Comparison of ENCODE assay signal across 1 fruit fly cellular context in genomic region chr3L:9429665-9430607, dm6.
TF ChIP-seq lines count a peak whose summit lies in the region.

RpS17 (minus strand) TSS chr3L:9429821.
MTF-1 (plus strand) TSS chr3L:9430312.

TF ChIP-seq in whole organism, embryonic, 481 proteins besides CTCF, POLR2A, EP300 and RAD21 (continued from another document):
- peak; percentile 33; the same call in 1 of the 2 replicates for TF ChIP-seq Ptx1 (GFP tag; IDR thresholded peaks at IDR 0.05; lab: Robert Waterston, UW)
- no peak for TF ChIP-seq CG6272 (GFP tag; IDR thresholded peaks at IDR 0.05; lab: Robert Waterston, UW)
- no peak for TF ChIP-seq CG11560 (tag; IDR thresholded peaks at IDR 0.05; lab: Robert Waterston, UW)
- TF ChIP-seq CG4854 (GFP tag; optimal IDR thresholded peaks at IDR 0.05; lab: Kevin White, UChicago), result no peak
- TF ChIP-seq Lim3 (GFP tag; IDR thresholded peaks at IDR 0.05; lab: Robert Waterston, UW), result no peak
- no peak for TF ChIP-seq ssp (GFP tag; IDR thresholded peaks at IDR 0.05; lab: Robert Waterston, UW)
- TF ChIP-seq Xbp1 (GFP tag; optimal IDR thresholded peaks at IDR 0.05; lab: Kevin White, UChicago), result peak; percentile 41
- no peak for TF ChIP-seq Opbp (GFP tag; IDR thresholded peaks at IDR 0.05; lab: Robert Waterston, UW; ENCODE audit: partially characterized antibody)
- no peak for TF ChIP-seq Ravus (GFP tag; IDR thresholded peaks at IDR 0.05; lab: Robert Waterston, UW)
- no peak for TF ChIP-seq lola (GFP tag; optimal IDR thresholded peaks at IDR 0.05; lab: Kevin White, UChicago)
- peak; percentile 61 for TF ChIP-seq Fer1 (GFP tag; optimal IDR thresholded peaks at IDR 0.05; lab: Kevin White, UChicago)
- TF ChIP-seq sr (GFP tag; IDR thresholded peaks at IDR 0.05; lab: Robert Waterston, UW), result peak; percentile 48
- peak; percentile 28 for TF ChIP-seq CG17829 (tag; optimal IDR thresholded peaks at IDR 0.05; lab: Kevin White, UChicago)
- peak; percentile 40 for TF ChIP-seq fd3F (GFP tag; optimal IDR thresholded peaks at IDR 0.05; lab: Kevin White, UChicago)
- TF ChIP-seq CG6654 (GFP tag; optimal IDR thresholded peaks at IDR 0.05; lab: Kevin White, UChicago), result no peak
- no peak for TF ChIP-seq CG10274 (GFP tag; optimal IDR thresholded peaks at IDR 0.05; lab: Kevin White, UChicago)
- no peak for TF ChIP-seq Sry-β (GFP tag; optimal IDR thresholded peaks at IDR 0.05; lab: Kevin White, UChicago)
- TF ChIP-seq btn (GFP tag; optimal IDR thresholded peaks at IDR 0.05; lab: Kevin White, UChicago), result no peak
- TF ChIP-seq CG7372 (GFP tag; IDR thresholded peaks at IDR 0.05; lab: Robert Waterston, UW), result no peak; the same call in 1 of the 2 replicates
- peak; percentile 37 for TF ChIP-seq Hand (GFP tag; optimal IDR thresholded peaks at IDR 0.05; lab: Kevin White, UChicago)
- peak; percentile 12 for TF ChIP-seq CG30431 (GFP tag; optimal IDR thresholded peaks at IDR 0.05; lab: Kevin White, UChicago)
- TF ChIP-seq hb (GFP tag; IDR thresholded peaks at IDR 0.05; lab: Robert Waterston, UW; ENCODE audit: partially characterized antibody), result no peak
- TF ChIP-seq Asciz (GFP tag; optimal IDR thresholded peaks at IDR 0.05; lab: Kevin White, UChicago), result peak; percentile 45
- peak; percentile 26 for TF ChIP-seq slp2 (GFP tag; optimal IDR thresholded peaks at IDR 0.05; lab: Kevin White, UChicago)
- no peak for TF ChIP-seq eyg (GFP tag; optimal IDR thresholded peaks at IDR 0.05; lab: Kevin White, UChicago)
- TF ChIP-seq ranshi (GFP tag; IDR thresholded peaks at IDR 0.05; lab: Robert Waterston, UW), result peak; percentile 33; the same call in 1 of the 2 replicates
- no peak for TF ChIP-seq mam (GFP tag; optimal IDR thresholded peaks at IDR 0.05; lab: Kevin White, UChicago)
- no peak for TF ChIP-seq CG2889 (GFP tag; IDR thresholded peaks at IDR 0.05; lab: Robert Waterston, UW)
- no peak for TF ChIP-seq CG4404 (GFP tag; IDR thresholded peaks at IDR 0.05; lab: Robert Waterston, UW)
- peak; percentile 44 for TF ChIP-seq CG12391 (tag; optimal IDR thresholded peaks at IDR 0.05; lab: Kevin White, UChicago)
- TF ChIP-seq gcm2 (GFP tag; optimal IDR thresholded peaks at IDR 0.05; lab: Kevin White, UChicago), result no peak
- no peak for TF ChIP-seq Hr78 (GFP tag; optimal IDR thresholded peaks at IDR 0.05; lab: Kevin White, UChicago)
